Worm (Caenorhabditis elegans): ENCODE measurements around the gene T04A8.7.

T04A8.7 gene

DNA sequence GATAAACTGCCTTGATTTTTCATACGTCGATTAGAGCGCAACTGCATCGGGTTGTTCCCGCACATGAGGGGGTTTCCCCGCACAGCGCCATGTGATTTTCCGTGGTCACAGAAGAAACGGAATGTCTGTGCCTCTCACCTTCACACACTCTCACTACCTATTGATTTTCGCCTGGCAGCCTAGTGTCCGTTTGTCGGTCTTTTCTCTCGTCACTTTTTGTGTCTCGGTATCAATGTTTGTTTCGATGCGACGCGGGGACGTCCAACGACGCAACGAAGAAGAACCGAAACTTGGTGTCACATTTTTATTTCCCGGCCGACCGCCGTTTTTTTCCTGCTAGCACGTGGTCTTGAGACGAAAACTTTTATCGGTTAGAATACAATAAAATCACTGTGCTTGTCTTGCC, 45.8 kb upstream of the T04A8.7 start (continued):
- 0 out of 2 replicates have a peak, but pooled peaks have one; percentile 39 for TF ChIP-seq daf-19 (GFP tag; conservative IDR thresholded peaks at IDR 0.05)
- TF ChIP-seq lin-38 (GFP tag; IDR thresholded peaks at IDR 0.05) = peak; percentile 90
- TF ChIP-seq fkh-10 (GFP tag; optimal IDR thresholded peaks at IDR 0.05) = peak; percentile 57
- TF ChIP-seq dmd-6 (GFP tag; IDR thresholded peaks at IDR 0.05) = peak; percentile 99
- TF ChIP-seq skn-1 (tag; optimal IDR thresholded peaks at IDR 0.05) = no peak
- peak; percentile 86 for TF ChIP-seq nhr-10 (tag; optimal IDR thresholded peaks at IDR 0.05)
- no peak for TF ChIP-seq attf-4 (tag; optimal IDR thresholded peaks at IDR 0.05)
- TF ChIP-seq vab-7 (GFP tag; IDR thresholded peaks at IDR 0.05) = peak; percentile 39
- no peak for TF ChIP-seq D1046.2 (GFP tag; IDR thresholded peaks at IDR 0.05)
- no peak for TF ChIP-seq lim-7 (GFP tag; IDR thresholded peaks at IDR 0.05)
- TF ChIP-seq hlh-11 (tag; optimal IDR thresholded peaks at IDR 0.05) = peak; percentile 100
- peak; percentile 82 for TF ChIP-seq mdt-29 (GFP tag; IDR thresholded peaks at IDR 0.05)
- TF ChIP-seq nhr-102 (tag; optimal IDR thresholded peaks at IDR 0.05) = peak; percentile 93
- TF ChIP-seq unc-130 (GFP tag; optimal IDR thresholded peaks at IDR 0.05) = no peak
- TF ChIP-seq daf-8 (GFP tag; IDR thresholded peaks at IDR 0.05) = no peak
- peak; percentile 89 for TF ChIP-seq ceh-20 (GFP tag; IDR thresholded peaks at IDR 0.05)
- TF ChIP-seq fos-1 (tag; optimal IDR thresholded peaks at IDR 0.05) = no peak
- TF ChIP-seq Y75B8A.6 (GFP tag; IDR thresholded peaks at IDR 0.05) = no peak
- TF ChIP-seq sdz-12 (GFP tag; optimal IDR thresholded peaks at IDR 0.05) = no peak
- peak; percentile 33 for TF ChIP-seq lir-3 (tag; optimal IDR thresholded peaks at IDR 0.05)
- peak; percentile 44 for TF ChIP-seq zip-2 (tag; optimal IDR thresholded peaks at IDR 0.05)
- no peak for TF ChIP-seq spr-3 (GFP tag; optimal IDR thresholded peaks at IDR 0.05)
- TF ChIP-seq unc-62 (GFP tag; optimal IDR thresholded peaks at IDR 0.05 in 1 of 2) = peak in 1 of 2 experiments; percentile 99
- no peak for TF ChIP-seq unc-62 (tag; optimal IDR thresholded peaks at IDR 0.05)
- peak; percentile 97 for TF ChIP-seq nhr-48 (tag; optimal IDR thresholded peaks at IDR 0.05)
- TF ChIP-seq mdl-1 (tag; optimal IDR thresholded peaks at IDR 0.05) = peak; percentile 100
- no peak for TF ChIP-seq ztf-11 (tag; optimal IDR thresholded peaks at IDR 0.05)
- TF ChIP-seq ceh-82 (tag; optimal IDR thresholded peaks at IDR 0.05) = no peak
- TF ChIP-seq ztf-7 (tag; optimal IDR thresholded peaks at IDR 0.05) = peak; percentile 34
- peak; percentile 83 for TF ChIP-seq T26A8.4 (GFP tag; IDR thresholded peaks at IDR 0.05)
- TF ChIP-seq mxl-2 (GFP tag; conservative IDR thresholded peaks at IDR 0.05) = peak; percentile 76
- TF ChIP-seq nhr-111 (GFP tag; optimal IDR thresholded peaks at IDR 0.05) = no peak
- TF ChIP-seq set-16 (GFP tag; IDR thresholded peaks at IDR 0.05) = peak; percentile 80
- TF ChIP-seq nhr-11 (tag; optimal IDR thresholded peaks at IDR 0.05) = peak; percentile 96
- no peak for TF ChIP-seq aly-2 (tag; optimal IDR thresholded peaks at IDR 0.05)
- peak; percentile 78 for TF ChIP-seq ctbp-1 (GFP tag; IDR thresholded peaks at IDR 0.05)
- TF ChIP-seq zag-1 (tag; optimal IDR thresholded peaks at IDR 0.05) = no peak
- TF ChIP-seq ZK337.2 (GFP tag; IDR thresholded peaks at IDR 0.05) = 0 out of 2 replicates have a peak, but pooled peaks have one; percentile 25
- TF ChIP-seq daf-16 (GFP tag; optimal IDR thresholded peaks at IDR 0.05) = peak; percentile 54 to 75
- peak; percentile 77 for TF ChIP-seq daf-16 (tag; optimal IDR thresholded peaks at IDR 0.05)
- peak; percentile 86 for TF ChIP-seq hmg-1.1 (GFP tag; IDR thresholded peaks at IDR 0.05)
- no peak for TF ChIP-seq egl-43 (GFP tag; IDR thresholded peaks at IDR 0.05)
- TF ChIP-seq pha-4 (GFP tag; IDR thresholded peaks at IDR 0.05) = peak; percentile 75
- TF ChIP-seq pha-4 (tag; optimal IDR thresholded peaks at IDR 0.05) = peak; percentile 21
- peak; percentile 99 for TF ChIP-seq aha-1 (tag)
- no peak for TF ChIP-seq dmd-8 (GFP tag; IDR thresholded peaks at IDR 0.05)
- TF ChIP-seq madf-5 (GFP tag; IDR thresholded peaks at IDR 0.05) = no peak
- peak; percentile 97 for TF ChIP-seq nhr-28 (tag; optimal IDR thresholded peaks at IDR 0.05)
- 0 out of 2 replicates have a peak, but pooled peaks have one; percentile 71 for TF ChIP-seq nhr-41 (GFP tag; IDR thresholded peaks at IDR 0.05)
- no peak for TF ChIP-seq tag-97 (GFP tag; IDR thresholded peaks at IDR 0.05)
- no peak for TF ChIP-seq lin-15B (tag; optimal IDR thresholded peaks at IDR 0.05)
- peak; percentile 100 for TF ChIP-seq mxl-3 (GFP tag; optimal IDR thresholded peaks at IDR 0.05)
- TF ChIP-seq daf-12 (tag; optimal IDR thresholded peaks at IDR 0.05) = no peak
- TF ChIP-seq lin-39 (tag; optimal IDR thresholded peaks at IDR 0.05) = no peak

Data from whole organism, L4 larva.